Fruit fly (Drosophila melanogaster) whole organism, wandering third instar larva: Measurements from ENCODE around the gene CG2818.

Experiments used
- Abd-B ChIP-seq: fragments of >200 bp; optimal IDR thresholded peaks from 2 replicates; lab custom pipeline; 2017; ENCODE audit warnings: missing biosample characterization, missing genetic modification characterization
- CG32264 ChIP-seq: fragments of 200-800 bp; sonication (Bioruptor generic); optimal IDR thresholded peaks from 2 replicates; lab custom pipeline; 2016; ENCODE audit warnings: missing biosample characterization, missing genetic modification characterization
- CG9705 ChIP-seq: fragments of 200-800 bp; sonication (Bioruptor generic); optimal IDR thresholded peaks from 2 replicates; lab custom pipeline; 2018; ENCODE audit warnings: missing biosample characterization, mild to moderate bottlenecking, missing genetic modification characterization
- CrebA ChIP-seq: fragments of 200-800 bp; sonication (Bioruptor generic); optimal IDR thresholded peaks from 2 replicates; lab custom pipeline; 2016; ENCODE audit warnings: missing biosample characterization, mild to moderate bottlenecking, missing genetic modification characterization, borderline replicate concordance
- Dfd ChIP-seq: fragments of >200 bp; optimal IDR thresholded peaks from 2 replicates; lab custom pipeline; 2017; ENCODE audit warnings: missing biosample characterization, missing genetic modification characterization
- Dif ChIP-seq: fragments of 200-275, 200-300 bp; sonication (Bioruptor generic); optimal IDR thresholded peaks from 2 replicates; lab custom pipeline; 2018; ENCODE audit warnings: missing biosample characterization, missing genetic modification characterization; ENCODE audit not compliant: partially characterized antibody
- GATAd ChIP-seq: sonication (Bioruptor generic); optimal IDR thresholded peaks from 2 replicates; lab custom pipeline; 2016; ENCODE audit warnings: missing biosample characterization, missing genetic modification characterization
- HLH106 ChIP-seq: fragments of 200-800 bp; optimal IDR thresholded peaks from 3 replicates; lab custom pipeline; 2019; ENCODE audit warnings: missing biosample characterization, mild to moderate bottlenecking, missing genetic modification characterization, moderate library complexity
- Hnf4 ChIP-seq: fragments of 200-800 bp; sonication (Bioruptor generic); optimal IDR thresholded peaks from 2 replicates; lab custom pipeline; 2016; ENCODE audit warnings: missing biosample characterization, mild to moderate bottlenecking, missing genetic modification characterization
- Hr78 ChIP-seq: fragments of >200 bp; optimal IDR thresholded peaks from 2 replicates; lab custom pipeline; 2017; ENCODE audit warnings: missing biosample characterization, missing genetic modification characterization
- Jra ChIP-seq: sonication (Bioruptor generic); optimal IDR thresholded peaks from 2 replicates; lab custom pipeline; 2016; ENCODE audit warnings: missing biosample characterization, missing genetic modification characterization
- Myc ChIP-seq: fragments of >200 bp; optimal IDR thresholded peaks from 2 replicates; lab custom pipeline; 2017
- N ChIP-seq: fragments of >200 bp; optimal IDR thresholded peaks from 2 replicates; lab custom pipeline; 2018; ENCODE audit warnings: missing biosample characterization, missing external identifiers, missing genetic modification characterization
- Rel ChIP-seq, 2 experiments: fragments of 200-800 bp; sonication (Bioruptor generic) in 1 of 2; optimal IDR thresholded peaks; 2 replicates in 1 of 2; 3 replicates in 1 of 2; lab custom pipeline; 2016 to 2019; ENCODE audit warnings: mild to moderate bottlenecking in 2 of 2, missing biosample characterization in 2 of 2, missing genetic modification characterization in 2 of 2, moderate library complexity in 1 of 2
- br ChIP-seq: fragments of 200-800 bp; sonication (Bioruptor generic); optimal IDR thresholded peaks from 2 replicates; lab custom pipeline; 2016; ENCODE audit warnings: missing biosample characterization, missing genetic modification characterization
- dl ChIP-seq, 2 experiments: fragments of 175-275, 200-275 bp in 1 of 2; fragments of 200-275 bp in 1 of 2; sonication (Bioruptor generic); optimal IDR thresholded peaks; lab custom pipeline; 2018; ENCODE audit warnings: mild to moderate bottlenecking in 2 of 2, missing biosample characterization in 2 of 2, missing genetic modification characterization in 2 of 2, moderate library complexity in 2 of 2; ENCODE audit not compliant: partially characterized antibody in 2 of 2, insufficient read depth in 1 of 2
- dmrt93B ChIP-seq: fragments of 200-800 bp; sonication (Bioruptor generic); optimal IDR thresholded peaks from 2 replicates; lab custom pipeline; 2018; ENCODE audit warnings: missing biosample characterization, mild to moderate bottlenecking, missing genetic modification characterization
- fru ChIP-seq: fragments of 200-800 bp; sonication (Bioruptor generic); optimal IDR thresholded peaks from 3 replicates; lab custom pipeline; 2016; ENCODE audit warnings: missing biosample characterization, mild to moderate bottlenecking, missing genetic modification characterization
- h ChIP-seq: fragments of 200-800 bp; sonication (Bioruptor generic); optimal IDR thresholded peaks from 3 replicates; lab custom pipeline; 2016; ENCODE audit warnings: missing biosample characterization, mild to moderate bottlenecking, missing genetic modification characterization
- lola ChIP-seq: fragments of >200 bp; optimal IDR thresholded peaks from 2 replicates; lab custom pipeline; 2017; ENCODE audit warnings: missing biosample characterization, missing genetic modification characterization
- psq ChIP-seq: fragments of 200-800 bp; sonication (Bioruptor generic); optimal IDR thresholded peaks from 3 replicates; lab custom pipeline; 2017; ENCODE audit warnings: missing biosample characterization, mild to moderate bottlenecking, missing genetic modification characterization, moderate library complexity
- rgr ChIP-seq: fragments of 200-800 bp; sonication (Bioruptor generic); optimal IDR thresholded peaks from 3 replicates; lab custom pipeline; 2016; ENCODE audit warnings: missing biosample characterization, mild to moderate bottlenecking, missing genetic modification characterization
- sage ChIP-seq: fragments of 200-800 bp; sonication (Bioruptor generic); optimal IDR thresholded peaks from 2 replicates; lab custom pipeline; 2016; ENCODE audit warnings: missing biosample characterization, mild to moderate bottlenecking, missing genetic modification characterization
- tai ChIP-seq: sonication (Bioruptor generic); optimal IDR thresholded peaks from 2 replicates; lab custom pipeline; 2016; ENCODE audit warnings: missing biosample characterization, missing genetic modification characterization
- usp ChIP-seq: fragments of >200 bp; optimal IDR thresholded peaks from 2 replicates; lab custom pipeline; 2017; ENCODE audit warnings: missing biosample characterization, missing genetic modification characterization

CG2818 gene

DNA sequence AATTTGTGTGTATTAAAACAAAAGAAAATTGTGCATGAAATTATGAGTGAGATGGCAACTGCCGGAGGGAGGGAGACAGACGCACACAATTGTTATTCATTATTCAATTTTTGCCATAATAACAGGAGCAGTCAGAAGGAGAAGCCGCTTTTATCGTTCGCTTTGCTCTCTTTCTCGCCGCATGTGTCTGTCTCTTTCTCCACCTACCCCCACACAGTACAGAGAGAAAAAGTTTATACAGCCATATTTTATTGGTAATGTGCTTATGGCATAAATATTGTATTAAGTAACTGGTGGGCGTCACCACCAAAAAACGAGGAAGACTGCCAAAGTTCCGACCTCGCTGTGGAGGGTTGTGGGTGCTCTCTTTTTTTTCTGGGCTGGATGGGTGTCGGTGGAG, 30.7 kb upstream of the CG2818 start:
- TF ChIP-seq rgr (GFP tag; lab: Kevin White, UChicago) (no peak), usp (GFP tag; lab: Kevin White, UChicago) (no peak), lola (no peak), CrebA (no peak), Hnf4 (GFP tag; lab: Kevin White, UChicago) (no peak), CG9705 (no peak), HLH106 (tag; lab: Kevin White, UChicago) (no peak), tai (GFP tag; lab: Kevin White, UChicago) (no peak), GATAd (GFP tag; lab: Kevin White, UChicago) (no peak), N (GFP tag; lab: Kevin White, UChicago) (no peak), Myc (no peak), dl (GFP tag; optimal IDR thresholded peaks at IDR 0.05; lab: Kevin White, UChicago; ENCODE audit: insufficient read depth in 1 of 2, partially characterized antibody in 2 of 2) (no peak)

- no peak for TF ChIP-seq sage (GFP tag; lab: Kevin White, UChicago)
- TF ChIP-seq Abd-B (GFP tag; lab: Kevin White, UChicago), result no peak
- no peak for TF ChIP-seq Dif (GFP tag; lab: Kevin White, UChicago)
- TF ChIP-seq, all 38 proteins: peak for 0
Measured at dm6 chr2L:3685139-3685851, 27.9 kb upstream of the CG2818 start.

DNA sequence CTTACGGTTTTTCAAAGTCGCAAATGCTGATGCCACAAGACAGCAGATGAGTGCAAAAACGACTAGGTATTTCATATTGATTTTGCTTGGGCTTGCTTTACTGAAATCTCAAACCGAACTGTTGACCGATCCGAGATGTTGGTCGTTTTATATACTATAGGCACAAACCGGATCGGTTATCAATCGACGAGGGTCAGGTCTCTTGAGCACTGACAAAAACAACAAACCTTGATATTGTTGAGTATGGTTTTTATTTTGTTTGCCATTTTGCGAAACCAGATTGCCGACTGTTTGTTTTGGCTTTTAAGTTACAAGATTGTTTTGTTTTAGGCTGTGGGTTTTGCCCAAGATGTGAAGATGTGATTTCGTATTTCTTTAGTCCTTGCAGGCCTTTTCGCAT, 20.7 kb upstream of the CG2818 start, which contains the start of gene CG16704:
CG16704 (minus strand) TSS at position 122 of the 400 bp plus-strand sequence.
- TF ChIP-seq fru (GFP tag; lab: Kevin White, UChicago) (no peak), Rel (GFP tag; optimal IDR thresholded peaks at IDR 0.05; lab: Kevin White, UChicago) (no peak), Rel (tag; optimal IDR thresholded peaks at IDR 0.05; lab: Kevin White, UChicago) (peak; percentile 23)
- TF ChIP-seq, all 38 proteins: peak for 1

dm6 chr2L:3693082-3693481, 20.1 kb upstream of the CG2818 start, which contains the start of gene CG3513:
Gene CG3513, minus strand, starts transcription at chr2L:3693182.
- TF ChIP-seq dmrt93B (GFP tag; lab: Kevin White, UChicago) (no peak), CG32264 (GFP tag; lab: Kevin White, UChicago) (no peak), br (no peak), sage (GFP tag; lab: Kevin White, UChicago) (no peak), Dfd (GFP tag; lab: Kevin White, UChicago) (no peak), psq (GFP tag; lab: Kevin White, UChicago) (no peak)

dm6 chr2L:3693805-3694204, 19.4 kb upstream of the CG2818 start, which contains the start of gene Acp24A4:
Gene Acp24A4, minus strand, starts transcription at chr2L:3693905.
- TF ChIP-seq Jra (no peak), fru (GFP tag; lab: Kevin White, UChicago) (no peak)

dm6 chr2L:3694920-3695319, 18.2 kb upstream of the CG2818 start, which contains the start of gene CG43165:
Gene CG43165, minus strand, starts transcription at chr2L:3695020.
- TF ChIP-seq GATAd (GFP tag; lab: Kevin White, UChicago) (no peak), Rel (GFP tag; optimal IDR thresholded peaks at IDR 0.05; lab: Kevin White, UChicago) (no peak), Rel (tag; optimal IDR thresholded peaks at IDR 0.05; lab: Kevin White, UChicago) (no peak)

dm6 chr2L:3695361-3695818, 17.8 kb upstream of the CG2818 start, which contains the start of gene CG16713:
Gene CG16713, minus strand, starts transcription at chr2L:3695411.
- TF ChIP-seq Rel (GFP tag; optimal IDR thresholded peaks at IDR 0.05; lab: Kevin White, UChicago) (no peak), Rel (tag; optimal IDR thresholded peaks at IDR 0.05; lab: Kevin White, UChicago) (peak; percentile 96), Hr78 (GFP tag; lab: Kevin White, UChicago) (no peak), h (no peak)
